Worm (Caenorhabditis elegans) whole organism, mixed stage, embryonic: Measurements from ENCODE around the gene srd-3.
A peak's percentile ranks its signal among the peaks of the same experiment; 100 is the strongest.

Source experiments
- cnd-1 ChIP-seq: fragments of 200-800 bp; sonication (Bioruptor generic); optimal IDR thresholded peaks from 2 replicates; lab custom pipeline; 2018; ENCODE audit warnings: mild to moderate bottlenecking, missing genetic modification characterization, missing compliant biosample characterization
- elt-3 ChIP-seq: fragments of 150-350 bp; optimal IDR thresholded peaks from 2 replicates; lab custom pipeline; 2014; ENCODE audit warnings: missing biosample characterization, missing genetic modification characterization
- lsy-2 ChIP-seq: fragments of 150-350 bp; optimal IDR thresholded peaks from 2 replicates; lab custom pipeline; 2014; ENCODE audit warnings: missing biosample characterization, missing genetic modification characterization
- mls-2 ChIP-seq: sonication (generic microtip); optimal IDR thresholded peaks from 2 replicates; lab custom pipeline; 2016; ENCODE audit warnings: mild to moderate bottlenecking, missing genetic modification characterization, moderate library complexity, missing compliant biosample characterization
- nhr-12 ChIP-seq: fragments of 150-350 bp; optimal IDR thresholded peaks from 2 replicates; lab custom pipeline; 2014; ENCODE audit warnings: missing biosample characterization, missing genetic modification characterization
- nhr-237 ChIP-seq: fragments of 150-350 bp; optimal IDR thresholded peaks from 2 replicates; lab custom pipeline; 2014; ENCODE audit warnings: missing biosample characterization, missing genetic modification characterization
- unc-39 ChIP-seq: fragments of 150-350 bp; optimal IDR thresholded peaks from 2 replicates; lab custom pipeline; 2014; ENCODE audit warnings: missing biosample characterization, missing genetic modification characterization
- unc-62 ChIP-seq: fragments of 150-350 bp; optimal IDR thresholded peaks from 2 replicates; lab custom pipeline; 2014; ENCODE audit warnings: missing biosample characterization, missing genetic modification reagents, missing genetic modification characterization

DNA sequence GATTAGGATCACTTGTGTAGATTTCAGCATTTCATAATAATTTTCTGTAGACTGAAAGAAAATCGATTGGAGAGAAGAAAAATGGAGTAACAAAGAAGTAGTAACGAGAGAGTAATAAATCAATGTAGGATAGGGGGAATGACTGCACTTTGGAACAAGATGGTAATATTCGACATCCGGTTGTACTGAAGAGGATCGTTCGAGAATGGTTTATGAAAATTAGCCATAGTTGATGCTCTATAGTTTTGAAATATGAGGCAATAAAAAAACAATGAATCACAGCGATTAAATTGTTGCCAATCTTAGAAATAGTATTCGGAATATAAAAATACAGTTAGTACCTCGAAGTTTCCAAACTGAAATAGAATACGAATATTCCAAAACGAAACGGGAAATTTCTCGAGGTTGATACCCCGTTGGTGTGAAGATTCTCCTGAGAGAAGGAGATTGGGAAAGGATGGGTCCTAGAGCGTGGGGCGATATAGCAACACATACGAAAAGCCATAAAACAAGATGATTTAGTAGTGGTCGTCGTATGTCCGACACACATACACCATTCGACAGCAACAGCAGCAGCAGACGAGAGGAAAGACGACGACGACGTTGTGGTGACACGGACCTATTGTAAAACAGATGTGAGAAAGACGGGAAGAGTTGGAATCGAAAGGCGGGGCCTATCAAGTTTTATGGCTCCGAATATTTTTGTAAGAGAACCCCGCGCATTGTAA is 4.9 kb upstream of the srd-3 start, which contains the start of gene cwn-1:
- TF ChIP-seq nhr-12 (tag; lab: Kevin White, UChicago) (no peak), cnd-1 (no peak), unc-62 (GFP tag; lab: Kevin White, UChicago) (peak; percentile 88), lsy-2 (no peak), mls-2 (tag; lab: Kevin White, UChicago) (no peak), elt-3 (tag; lab: Kevin White, UChicago) (no peak), nhr-237 (no peak), unc-39 (tag; lab: Kevin White, UChicago) (no peak)
